Worm (Caenorhabditis elegans): ENCODE results near the gene skr-3.

Gene skr-3

ce11 chrV:16143066-16143581, 22.2 kb downstream of the skr-3 start, which contains the start of gene fbxa-88:
TSS of gene fbxa-88 (minus strand) at chrV:16143116.
- TF ChIP-seq sma-3 (GFP tag; optimal IDR thresholded peaks at IDR 0.05) (no peak), fos-1 (tag; optimal IDR thresholded peaks at IDR 0.05) (peak; percentile 77), nhr-237 (tag; optimal IDR thresholded peaks at IDR 0.05) (no peak), sma-9 (GFP tag; optimal IDR thresholded peaks at IDR 0.05) (peak; percentile 17), sma-9 (tag; optimal IDR thresholded peaks at IDR 0.05) (no peak), nhr-77 (tag; optimal IDR thresholded peaks at IDR 0.05) (no peak), ztf-1 (GFP tag; conservative IDR thresholded peaks at IDR 0.05) (no peak), alr-1 (tag; optimal IDR thresholded peaks at IDR 0.05) (no peak), ztf-11 (tag; optimal IDR thresholded peaks at IDR 0.05) (no peak), unc-39 (tag; optimal IDR thresholded peaks at IDR 0.05) (no peak), nhr-10 (tag; optimal IDR thresholded peaks at IDR 0.05) (no peak), aly-2 (tag; optimal IDR thresholded peaks at IDR 0.05) (no peak), zag-1 (tag; optimal IDR thresholded peaks at IDR 0.05) (no peak), crh-2 (tag; optimal IDR thresholded peaks at IDR 0.05) (no peak), mbf-1 (tag; optimal IDR thresholded peaks at IDR 0.05) (no peak), Y55F3AM.14 (GFP tag; optimal IDR thresholded peaks at IDR 0.05) (no peak)

- no peak for TF ChIP-seq peb-1 (tag; optimal IDR thresholded peaks at IDR 0.05)
- TF ChIP-seq unc-55 (GFP tag; optimal IDR thresholded peaks at IDR 0.05) = no peak
- no peak for TF ChIP-seq unc-39 (tag; optimal IDR thresholded peaks at IDR 0.05)
- no peak for TF ChIP-seq lin-13 (GFP tag; optimal IDR thresholded peaks at IDR 0.05)
- TF ChIP-seq zag-1 (tag; optimal IDR thresholded peaks at IDR 0.05) = no peak
Observed at ce11 chrV:16145009-16145408, 24.1 kb downstream of the skr-3 start.

DNA sequence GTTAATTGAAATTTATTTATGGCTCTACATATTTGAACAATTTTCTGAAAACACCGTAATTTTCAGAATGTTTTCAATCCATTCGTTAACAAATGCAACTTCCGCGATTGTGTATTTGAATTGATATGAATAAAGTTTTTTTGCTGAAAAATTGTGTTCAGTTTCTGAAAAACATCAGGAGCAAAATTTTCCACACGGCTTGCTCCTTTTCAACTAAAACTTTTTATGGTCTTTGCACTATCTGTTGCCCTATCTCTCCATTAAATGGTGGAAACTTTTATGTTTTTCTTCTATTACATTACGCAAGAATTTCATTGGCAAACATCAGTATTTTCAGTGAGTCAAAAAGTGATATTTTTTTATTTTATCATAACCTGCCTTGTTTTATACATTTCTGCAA, 27.9 kb downstream of the skr-3 start, which contains the start of gene F10A3.4:
Gene F10A3.4, plus strand, starts transcription at position 301 of the 400 bp plus-strand sequence.
- TF ChIP-seq ztf-4 (tag; optimal IDR thresholded peaks at IDR 0.05) (no peak), elt-1 (tag; optimal IDR thresholded peaks at IDR 0.05) (no peak), zag-1 (tag; optimal IDR thresholded peaks at IDR 0.05) (no peak), lsy-2 (tag; optimal IDR thresholded peaks at IDR 0.05) (no peak), R02D3.7 (tag; optimal IDR thresholded peaks at IDR 0.05) (no peak), nhr-10 (tag; optimal IDR thresholded peaks at IDR 0.05) (no peak), C34F6.9 (tag; optimal IDR thresholded peaks at IDR 0.05) (no peak), crh-2 (tag; optimal IDR thresholded peaks at IDR 0.05) (no peak), peb-1 (tag; optimal IDR thresholded peaks at IDR 0.05) (no peak), nhr-23 (tag; optimal IDR thresholded peaks at IDR 0.05) (no peak)

DNA sequence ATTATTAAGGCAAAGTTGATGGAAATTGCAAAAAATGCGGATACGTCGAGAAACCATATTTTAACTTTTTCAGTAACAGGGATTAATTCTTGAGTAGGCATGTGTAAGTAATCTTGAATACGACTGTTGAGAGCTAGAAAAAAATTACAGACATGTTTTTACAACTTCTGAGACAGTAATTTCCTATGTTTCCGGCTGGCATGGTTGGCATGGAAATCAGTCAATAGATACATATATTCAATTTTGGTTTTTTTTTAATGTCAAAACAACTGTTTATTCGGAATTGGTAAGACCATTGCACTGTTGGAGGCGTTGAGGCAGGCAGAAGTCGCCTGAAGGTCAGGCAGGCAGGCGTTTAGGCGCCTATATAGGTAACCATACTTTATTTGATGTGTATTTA, 32.5 kb downstream of the skr-3 start, which contains the start of gene str-254:
Gene str-254, minus strand, starts transcription at position 101 of the 400 bp plus-strand sequence.
- no peak for TF ChIP-seq unc-39 (tag; optimal IDR thresholded peaks at IDR 0.05)
- no peak for TF ChIP-seq aly-2 (tag; optimal IDR thresholded peaks at IDR 0.05)

- TF ChIP-seq alr-1 (tag; optimal IDR thresholded peaks at IDR 0.05) = no peak
- TF ChIP-seq unc-62 (GFP tag; optimal IDR thresholded peaks at IDR 0.05) = no peak
- TF ChIP-seq fos-1 (tag; optimal IDR thresholded peaks at IDR 0.05) = no peak
- TF ChIP-seq nhr-129 (tag; optimal IDR thresholded peaks at IDR 0.05) = no peak
- no peak for TF ChIP-seq nhr-11 (tag; optimal IDR thresholded peaks at IDR 0.05)
- TF ChIP-seq unc-39 (tag; optimal IDR thresholded peaks at IDR 0.05) = no peak
- TF ChIP-seq skn-1 (tag; optimal IDR thresholded peaks at IDR 0.05) = no peak
- no peak for TF ChIP-seq nhr-237 (tag; optimal IDR thresholded peaks at IDR 0.05)
- TF ChIP-seq dmd-4 (tag; optimal IDR thresholded peaks at IDR 0.05) = no peak
- no peak for TF ChIP-seq nhr-23 (tag; optimal IDR thresholded peaks at IDR 0.05)
- no peak for TF ChIP-seq nhr-6 (tag; optimal IDR thresholded peaks at IDR 0.05)
- TF ChIP-seq nhr-10 (tag; optimal IDR thresholded peaks at IDR 0.05) = no peak
- TF ChIP-seq gmeb-1 (tag; optimal IDR thresholded peaks at IDR 0.05) = no peak
- no peak for TF ChIP-seq lin-39 (tag; optimal IDR thresholded peaks at IDR 0.05)
- TF ChIP-seq ceh-16 (tag; optimal IDR thresholded peaks at IDR 0.05) = no peak
- no peak for TF ChIP-seq ztf-4 (tag; optimal IDR thresholded peaks at IDR 0.05)
- TF ChIP-seq snpc-4 (tag; optimal IDR thresholded peaks at IDR 0.05) = no peak
Observed at ce11 chrV:16155111-16155510, 34.2 kb downstream of the skr-3 start, which contains the start of gene str-97. TSS of gene str-97 (minus strand) at chrV:16155211.

Data from whole organism, L2 larva.